Worm (Caenorhabditis elegans) whole organism, mixed stage, embryonic: ENCODE data around the gene T27E7.4.

Experiments
- M03D4.4 ChIP-seq: sonication (generic microtip); optimal IDR thresholded peaks from 2 replicates; lab custom pipeline; 2017; ENCODE audit warnings: mild to moderate bottlenecking, missing genetic modification characterization, missing compliant biosample characterization
- ceh-43 ChIP-seq: fragments of 200-800 bp; sonication (Bioruptor generic); optimal IDR thresholded peaks from 2 replicates; lab custom pipeline; 2018; ENCODE audit warnings: mild to moderate bottlenecking, missing genetic modification characterization, moderate library complexity, missing compliant biosample characterization
- ces-1 ChIP-seq: fragments of 150-350 bp; optimal IDR thresholded peaks from 2 replicates; lab custom pipeline; 2014; ENCODE audit warnings: missing biosample characterization, missing genetic modification reagents, missing genetic modification characterization
- elt-3 ChIP-seq: fragments of 150-350 bp; optimal IDR thresholded peaks from 2 replicates; lab custom pipeline; 2014; ENCODE audit warnings: missing biosample characterization, missing genetic modification characterization
- ham-2 ChIP-seq: fragments of 200-800 bp; sonication (Bioruptor generic); optimal IDR thresholded peaks from 2 replicates; lab custom pipeline; 2018; ENCODE audit warnings: mild to moderate bottlenecking, missing genetic modification characterization, missing compliant biosample characterization
- lin-13 ChIP-seq: fragments of 150-350 bp; optimal IDR thresholded peaks from 2 replicates; lab custom pipeline; 2014; ENCODE audit warnings: missing biosample characterization, missing genetic modification characterization
- nhr-237 ChIP-seq: fragments of 150-350 bp; optimal IDR thresholded peaks from 2 replicates; lab custom pipeline; 2014; ENCODE audit warnings: missing biosample characterization, missing genetic modification characterization
- nhr-28 ChIP-seq: fragments of 150-350 bp; optimal IDR thresholded peaks from 2 replicates; lab custom pipeline; 2014; ENCODE audit warnings: missing biosample characterization, missing genetic modification characterization
- pha-4 ChIP-seq: fragments of 150-350 bp; optimal IDR thresholded peaks from 2 replicates; lab custom pipeline; 2018; ENCODE audit warnings: missing biosample characterization, missing genetic modification reagents, missing genetic modification characterization
- snpc-4 ChIP-seq: fragments of 150-350 bp; optimal IDR thresholded peaks from 2 replicates; lab custom pipeline; 2014; ENCODE audit warnings: missing biosample characterization, missing genetic modification characterization
- tbx-8 ChIP-seq: fragments of 200-800 bp; sonication (Bioruptor generic); optimal IDR thresholded peaks from 2 replicates; lab custom pipeline; 2018; ENCODE audit warnings: mild to moderate bottlenecking, missing genetic modification characterization, moderate library complexity, missing compliant biosample characterization
- unc-39 ChIP-seq: fragments of 150-350 bp; optimal IDR thresholded peaks from 2 replicates; lab custom pipeline; 2014; ENCODE audit warnings: missing biosample characterization, missing genetic modification characterization
- unc-62 ChIP-seq: fragments of 150-350 bp; optimal IDR thresholded peaks from 2 replicates; lab custom pipeline; 2014; ENCODE audit warnings: missing biosample characterization, missing genetic modification reagents, missing genetic modification characterization
- ztf-11 ChIP-seq: fragments of 150-350 bp; optimal IDR thresholded peaks from 2 replicates; lab custom pipeline; 2014; ENCODE audit warnings: missing biosample characterization, missing genetic modification characterization

DNA sequence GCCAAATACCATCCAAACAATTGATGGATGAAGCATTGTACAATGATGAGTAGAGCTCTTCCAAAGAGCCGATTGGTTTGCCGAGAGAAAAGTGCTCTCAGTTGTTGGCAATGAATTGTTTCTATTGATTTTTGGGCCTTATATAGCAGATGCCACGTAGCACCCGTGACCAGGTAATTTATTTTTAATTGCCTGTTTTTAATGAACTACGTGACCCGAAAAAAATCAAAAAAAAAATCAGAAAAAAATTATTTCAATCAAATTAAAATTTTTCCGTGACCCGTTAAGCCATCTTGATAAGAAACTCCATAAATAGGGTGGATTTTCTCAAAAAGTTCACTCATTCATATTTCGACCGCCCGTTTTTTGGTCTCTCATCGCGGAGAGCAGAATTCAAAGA, 15.4 kb downstream of the T27E7.4 start, which contains the start of the genes Y57G11A.2 and T27E7.1:
- TF ChIP-seq tbx-8 (GFP tag; lab: Kevin White, UChicago) (no peak), nhr-28 (no peak), ces-1 (GFP tag; lab: Kevin White, UChicago) (no peak), M03D4.4 (tag; lab: Kevin White, UChicago) (no peak), elt-3 (tag; lab: Kevin White, UChicago) (no peak), ceh-43 (GFP tag; lab: Kevin White, UChicago) (no peak), pha-4 (no peak), snpc-4 (tag; lab: Kevin White, UChicago) (no peak), ztf-11 (tag; lab: Kevin White, UChicago) (no peak), unc-39 (no peak), nhr-237 (tag; lab: Kevin White, UChicago) (no peak), lin-13 (no peak), unc-62 (no peak), ham-2 (no peak)
